Fruit fly (Drosophila melanogaster): ENCODE results near the gene Plp.

The Plp gene

dm6 chr3L:15107776-15108379 lies 13.4 kb upstream of the Plp start (continued):
- TF ChIP-seq usp (GFP tag; optimal IDR thresholded peaks at IDR 0.05) (no peak), CG10267 (tag; optimal IDR thresholded peaks at IDR 0.05) (peak; percentile 58), Lim3 (GFP tag; IDR thresholded peaks at IDR 0.05) (no peak), CG18764 (GFP tag; optimal IDR thresholded peaks at IDR 0.05) (no peak), CG4424 (GFP tag; optimal IDR thresholded peaks at IDR 0.05) (peak; percentile 62), CG33213 (GFP tag; optimal IDR thresholded peaks at IDR 0.05) (no peak), CG15073 (GFP tag; optimal IDR thresholded peaks at IDR 0.05) (no peak), luna (GFP tag; optimal IDR thresholded peaks at IDR 0.05) (no peak), CG11696 (GFP tag; IDR thresholded peaks at IDR 0.05) (no peak), knrl (GFP tag; IDR thresholded peaks at IDR 0.05; ENCODE audit: partially characterized antibody) (no peak), BEAF-32 (GFP tag; optimal IDR thresholded peaks at IDR 0.05) (no peak), bowl (GFP tag; IDR thresholded peaks at IDR 0.05) (no peak), Med (GFP tag) (peak; percentile 15), CG7271 (tag; optimal IDR thresholded peaks at IDR 0.05) (no peak), CG30431 (GFP tag; optimal IDR thresholded peaks at IDR 0.05) (peak; percentile 14), Xbp1 (GFP tag; optimal IDR thresholded peaks at IDR 0.05) (peak; percentile 45), cwo (GFP tag; optimal IDR thresholded peaks at IDR 0.05) (no peak), dan (GFP tag; IDR thresholded peaks at IDR 0.05) (no peak), CG15696 (tag; optimal IDR thresholded peaks at IDR 0.05) (peak; percentile 53), dm (GFP tag; optimal IDR thresholded peaks at IDR 0.05) (no peak), CG6654 (GFP tag; optimal IDR thresholded peaks at IDR 0.05) (peak; percentile 40), CG2678 (tag; optimal IDR thresholded peaks at IDR 0.05) (no peak), Stat92E (GFP tag; optimal IDR thresholded peaks at IDR 0.05) (no peak), CG34422 (GFP tag; IDR thresholded peaks at IDR 0.05) (no peak; the same call in 2 of the 3 replicates), peb (GFP tag; IDR thresholded peaks at IDR 0.05) (no peak), CG11695 (GFP tag; IDR thresholded peaks at IDR 0.05) (no peak), seq (GFP tag; IDR thresholded peaks at IDR 0.05) (no peak), NfI (GFP tag; optimal IDR thresholded peaks at IDR 0.05) (peak; percentile 40), CG17328 (GFP tag; IDR thresholded peaks at IDR 0.05) (0 out of 2 replicates have a peak, but pooled peaks have one; percentile 44), Side (GFP tag; optimal IDR thresholded peaks at IDR 0.05) (no peak), CG3281 (GFP tag; optimal IDR thresholded peaks at IDR 0.05) (peak; percentile 44), ind (GFP tag; optimal IDR thresholded peaks at IDR 0.05) (peak; percentile 19), CG15601 (tag; optimal IDR thresholded peaks at IDR 0.05) (peak; percentile 64), trh (GFP tag; optimal IDR thresholded peaks at IDR 0.05) (no peak), her (GFP tag; optimal IDR thresholded peaks at IDR 0.05) (no peak), dati (GFP tag; IDR thresholded peaks at IDR 0.05) (no peak), al (GFP tag; IDR thresholded peaks at IDR 0.05) (no peak), Chrac-16 (GFP tag; optimal IDR thresholded peaks at IDR 0.05) (peak; percentile 43), en (GFP tag; optimal IDR thresholded peaks at IDR 0.05) (no peak), CG9727 (GFP tag; optimal IDR thresholded peaks at IDR 0.05) (peak; percentile 82), nerfin-1 (tag; optimal IDR thresholded peaks at IDR 0.05) (peak; percentile 30), amos (GFP tag; IDR thresholded peaks at IDR 0.05; ENCODE audit: partially characterized antibody) (no peak), hkb (optimal IDR thresholded peaks at IDR 0.05) (no peak), hkb (GFP tag; IDR thresholded peaks at IDR 0.05) (peak; percentile 14; the same call in 1 of the 2 replicates), CG8290 (GFP tag; optimal IDR thresholded peaks at IDR 0.05) (peak; percentile 21), CG8290 (tag; optimal IDR thresholded peaks at IDR 0.05) (no peak), CG17359 (tag; optimal IDR thresholded peaks at IDR 0.05) (peak; percentile 54), fru (optimal IDR thresholded peaks at IDR 0.05) (no peak), B-H2 (GFP tag; optimal IDR thresholded peaks at IDR 0.05) (no peak), CG10147 (GFP tag; optimal IDR thresholded peaks at IDR 0.05) (no peak), kni (GFP tag; optimal IDR thresholded peaks at IDR 0.05) (peak; percentile 13), Spps (tag; optimal IDR thresholded peaks at IDR 0.05) (peak; percentile 39)

Data from whole organism, embryonic.